Worm (Caenorhabditis elegans) whole organism, young adult: ENCODE data around the gene cec-5.

Source experiments
- B0035.1 ChIP-seq: sonication (generic microtip); optimal IDR thresholded peaks from 2 replicates; lab custom pipeline; 2016; ENCODE audit warnings: missing genetic modification characterization, mild to moderate bottlenecking, missing compliant biosample characterization, missing genotype, missing genetic modification reagents
- C06A6.2 ChIP-seq: fragments of 200-800 bp; sonication (Bioruptor generic); conservative IDR thresholded peaks from 2 replicates; pipeline ENCODE4 v1.3.6; 2022; ENCODE audit warnings: missing genetic modification characterization, missing compliant biosample characterization
- C17E4.6 ChIP-seq: fragments of 200-800 bp; sonication (Bioruptor generic); IDR thresholded peaks from 2 replicates; pipeline ENCODE4 v1.3.6; 2022; ENCODE audit warnings: missing genetic modification reagents, missing genetic modification characterization, missing compliant biosample characterization
- D2030.7 ChIP-seq: fragments of 200-800 bp; sonication (Bioruptor generic); IDR thresholded peaks from 2 replicates; pipeline ENCODE4 v1.3.6; 2022; ENCODE audit warnings: missing genetic modification reagents, missing genetic modification characterization, missing compliant biosample characterization
- F10E7.11 ChIP-seq: sonication (generic microtip); optimal IDR thresholded peaks from 2 replicates; lab custom pipeline; 2017; ENCODE audit warnings: mild to moderate bottlenecking, missing genetic modification characterization, moderate library complexity, missing compliant biosample characterization
- F22D6.2 ChIP-seq: sonication (generic microtip); optimal IDR thresholded peaks from 2 replicates; lab custom pipeline; 2016; ENCODE audit warnings: mild to moderate bottlenecking, missing genetic modification characterization, missing compliant biosample characterization
- K12H6.12 ChIP-seq: fragments of 200-800 bp; sonication (Bioruptor generic); optimal IDR thresholded peaks from 2 replicates; lab custom pipeline; 2018; ENCODE audit warnings: mild to moderate bottlenecking, missing genetic modification characterization, missing compliant biosample characterization
- T07F8.4 ChIP-seq: sonication (generic microtip); optimal IDR thresholded peaks from 2 replicates; lab custom pipeline; 2016; ENCODE audit warnings: mild to moderate bottlenecking, missing genetic modification characterization, moderate library complexity, missing compliant biosample characterization
- Y79H2A.3 ChIP-seq: fragments of 200-800 bp; sonication (Bioruptor generic); conservative IDR thresholded peaks from 2 replicates; pipeline ENCODE4 v1.3.6; 2022; ENCODE audit warnings: missing genetic modification reagents, missing genetic modification characterization, missing compliant biosample characterization
- akir-1 ChIP-seq: fragments of 200-800 bp; sonication (Bioruptor generic); optimal IDR thresholded peaks from 2 replicates; lab custom pipeline; 2018; ENCODE audit warnings: mild to moderate bottlenecking, missing genetic modification characterization, moderate library complexity, missing compliant biosample characterization
- atf-7 ChIP-seq: sonication (generic microtip); optimal IDR thresholded peaks from 2 replicates; lab custom pipeline; 2017; ENCODE audit warnings: mild to moderate bottlenecking, missing genetic modification characterization, missing compliant biosample characterization
- attf-3 ChIP-seq: fragments of 200-800 bp; sonication (Bioruptor generic); conservative IDR thresholded peaks from 2 replicates; pipeline ENCODE4 v1.3.6; 2022; ENCODE audit warnings: missing genetic modification reagents, missing genetic modification characterization, missing compliant biosample characterization
- cebp-2 ChIP-seq: fragments of 200-800 bp; sonication (Bioruptor generic); IDR thresholded peaks from 2 replicates; pipeline ENCODE4 v1.3.6; 2022; ENCODE audit warnings: missing genetic modification characterization, missing compliant biosample characterization
- ceh-100 ChIP-seq: fragments of 200-800 bp; sonication (Bioruptor generic); IDR thresholded peaks from 2 replicates; pipeline ENCODE4 v1.3.6; 2022; ENCODE audit warnings: missing genetic modification reagents, missing genetic modification characterization, missing compliant biosample characterization
- chd-7 ChIP-seq: sonication (generic microtip); optimal IDR thresholded peaks from 2 replicates; lab custom pipeline; 2016; ENCODE audit warnings: mild to moderate bottlenecking, missing genetic modification characterization, moderate library complexity, missing compliant biosample characterization
- dpff-1 ChIP-seq: sonication (generic microtip); optimal IDR thresholded peaks from 2 replicates; lab custom pipeline; 2017; ENCODE audit warnings: mild to moderate bottlenecking, missing genetic modification characterization, missing compliant biosample characterization
- dpl-1 ChIP-seq: fragments of 150-350 bp; optimal IDR thresholded peaks from 2 replicates; lab custom pipeline; 2014; ENCODE audit warnings: missing biosample characterization, missing genetic modification reagents, missing genetic modification characterization
- egl-18 ChIP-seq: fragments of 200-800 bp; sonication (Bioruptor generic); IDR thresholded peaks from 2 replicates; pipeline ENCODE4 v1.3.6; 2022; ENCODE audit warnings: missing genetic modification reagents, missing genetic modification characterization, missing compliant biosample characterization
- ets-4 ChIP-seq: fragments of 200-800 bp; sonication (Bioruptor generic); optimal IDR thresholded peaks from 2 replicates; lab custom pipeline; 2018; ENCODE audit warnings: mild to moderate bottlenecking, missing genetic modification characterization, missing compliant biosample characterization
- hmg-1.2 ChIP-seq: fragments of 200-800 bp; sonication (Bioruptor generic); IDR thresholded peaks from 2 replicates; pipeline ENCODE4 v1.3.6; 2022; ENCODE audit warnings: missing genetic modification reagents, missing genetic modification characterization, missing compliant biosample characterization
- hsf-1 ChIP-seq: fragments of 200-800 bp; sonication (Bioruptor generic); IDR thresholded peaks from 2 replicates; pipeline ENCODE4 v1.3.6; 2022; ENCODE audit warnings: missing genetic modification reagents, missing genetic modification characterization, missing compliant biosample characterization
- lag-1 ChIP-seq: fragments of 200-800 bp; sonication (Bioruptor generic); IDR thresholded peaks from 2 replicates; pipeline ENCODE4 v1.3.6; 2022; ENCODE audit warnings: missing genetic modification reagents, missing genetic modification characterization, missing compliant biosample characterization
- let-526 ChIP-seq: fragments of 200-800 bp; sonication (Bioruptor generic); IDR thresholded peaks from 2 replicates; pipeline ENCODE4 v1.3.6; 2022; ENCODE audit warnings: missing genetic modification reagents, missing genetic modification characterization, missing compliant biosample characterization
- let-607 ChIP-seq, 2 experiments: fragments of 200-800 bp in 1 of 2; sonication (Bioruptor generic) in 1 of 2; sonication (generic microtip) in 1 of 2; optimal IDR thresholded peaks; 2 replicates each; lab custom pipeline; 2016 to 2018; ENCODE audit warnings: mild to moderate bottlenecking in 2 of 2, missing compliant biosample characterization in 2 of 2, missing genetic modification characterization in 2 of 2, moderate library complexity in 2 of 2, missing genotype in 1 of 2
- lin-54 ChIP-seq: fragments of 200-800 bp; sonication (Bioruptor generic); optimal IDR thresholded peaks from 2 replicates; lab custom pipeline; 2018; ENCODE audit warnings: mild to moderate bottlenecking, missing genetic modification characterization, missing compliant biosample characterization
- lir-1 ChIP-seq: fragments of 200-800 bp; sonication (Bioruptor generic); conservative IDR thresholded peaks from 2 replicates; pipeline ENCODE4 v1.3.6; 2022; ENCODE audit warnings: missing genetic modification reagents, missing genetic modification characterization, missing compliant biosample characterization
- lsl-1 ChIP-seq: fragments of 200-800 bp; sonication (Bioruptor generic); optimal IDR thresholded peaks from 2 replicates; lab custom pipeline; 2018; ENCODE audit warnings: mild to moderate bottlenecking, missing genetic modification characterization, moderate library complexity, missing compliant biosample characterization
- madf-3 ChIP-seq: fragments of 200-800 bp; sonication (Bioruptor generic); IDR thresholded peaks from 2 replicates; pipeline ENCODE4 v1.3.6; 2022; ENCODE audit warnings: missing genetic modification reagents, missing genetic modification characterization, missing compliant biosample characterization
- mel-28 ChIP-seq: sonication (generic microtip); optimal IDR thresholded peaks from 2 replicates; lab custom pipeline; 2016; ENCODE audit warnings: borderline replicate concordance, mild to moderate bottlenecking, missing genetic modification characterization, missing compliant biosample characterization
- nfya-1 ChIP-seq: sonication (generic microtip); optimal IDR thresholded peaks from 2 replicates; lab custom pipeline; 2017; ENCODE audit warnings: antibody characterized with exemption, missing compliant biosample characterization, missing genetic modification characterization, borderline replicate concordance; ENCODE audit not compliant: insufficient read depth
- rpc-1 ChIP-seq, 2 experiments: fragments of 150-350 bp in 1 of 2; sonication (generic microtip) in 1 of 2; optimal IDR thresholded peaks; 2 replicates each; lab custom pipeline; 2014 to 2018; ENCODE audit warnings: missing biosample characterization in 1 of 2, missing genetic modification characterization in 1 of 2, missing genetic modification reagents in 1 of 2, missing genotype in 1 of 2
- sdz-38 ChIP-seq: sonication (generic microtip); optimal IDR thresholded peaks from 2 replicates; lab custom pipeline; 2016; ENCODE audit warnings: missing genotype, missing genetic modification characterization, missing compliant biosample characterization
- snpc-1.1 ChIP-seq: sonication (generic microtip); optimal IDR thresholded peaks from 2 replicates; lab custom pipeline; 2017; ENCODE audit warnings: missing genetic modification characterization, mild to moderate bottlenecking, missing compliant biosample characterization, antibody characterized with exemption, moderate library complexity, missing genotype, missing genetic modification reagents; ENCODE audit not compliant: insufficient read depth
- snpc-4 ChIP-seq, 5 experiments: fragments of 150-350 bp in 1 of 5; sonication (generic microtip) in 4 of 5; optimal IDR thresholded peaks; 2 replicates each; lab custom pipeline; 2014 to 2018; ENCODE audit warnings: missing genetic modification characterization in 5 of 5, missing biosample characterization in 3 of 5, antibody characterized with exemption in 2 of 5, mild to moderate bottlenecking in 2 of 5, missing compliant biosample characterization in 2 of 5, missing genotype in 2 of 5, moderate library complexity in 2 of 5, missing genetic modification reagents in 1 of 5
- sptf-2 ChIP-seq: fragments of 200-800 bp; sonication (Bioruptor generic); optimal IDR thresholded peaks from 2 replicates; lab custom pipeline; 2018; ENCODE audit warnings: mild to moderate bottlenecking, missing genetic modification characterization, missing compliant biosample characterization
- tbp1 ChIP-seq: fragments of 200-800 bp; sonication (Bioruptor generic); optimal IDR thresholded peaks from 2 replicates; lab custom pipeline; 2018; ENCODE audit warnings: mild to moderate bottlenecking, missing genetic modification characterization, missing compliant biosample characterization
- xnd-1 ChIP-seq: sonication (generic microtip); optimal IDR thresholded peaks from 2 replicates; lab custom pipeline; 2016; ENCODE audit warnings: missing genotype, missing genetic modification reagents, missing genetic modification characterization, missing compliant biosample characterization
- ztf-28 ChIP-seq: fragments of 200-800 bp; sonication (Bioruptor generic); IDR thresholded peaks from 2 replicates; pipeline ENCODE4 v1.3.6; 2022; ENCODE audit warnings: missing genetic modification reagents, missing genetic modification characterization, missing compliant biosample characterization

Gene cec-5

ce11 chrIV:7580062-7580614 is at the start of gene cec-5, which contains the start of gene nol-10 (continued):
- TF ChIP-seq tbp1 (GFP tag; lab: Kevin White, UChicago) = peak; percentile 74
- no peak for TF ChIP-seq sptf-2 (GFP tag; lab: Kevin White, UChicago)
- peak; percentile 78 for TF ChIP-seq snpc-1.1 (tag; lab: Kevin White, UChicago)
- TF ChIP-seq lag-1 = no peak
- peak; percentile 89 for TF ChIP-seq hmg-1.2
- peak; percentile 71 for TF ChIP-seq lir-1 (GFP tag; lab: Robert Waterston, UW)
- peak; percentile 66; the same call in 1 of the 2 replicates for TF ChIP-seq Y79H2A.3
- no peak for TF ChIP-seq xnd-1 (tag; lab: Kevin White, UChicago)
- TF ChIP-seq B0035.1 = no peak
- peak; percentile 83 for TF ChIP-seq ceh-100 (GFP tag; lab: Robert Waterston, UW)
- 0 out of 2 replicates have a peak, but pooled peaks have one; percentile 26 for TF ChIP-seq hsf-1 (GFP tag; lab: Robert Waterston, UW)
- peak; percentile 93 for TF ChIP-seq D2030.7
- TF ChIP-seq F22D6.2 (tag; lab: Kevin White, UChicago) = no peak
- no peak for TF ChIP-seq nfya-1 (tag; lab: Kevin White, UChicago)
- peak; percentile 96 for TF ChIP-seq attf-3
- no peak for TF ChIP-seq atf-7 (tag; lab: Kevin White, UChicago)
- TF ChIP-seq lsl-1 (GFP tag; lab: Kevin White, UChicago) = peak; percentile 81
- peak; percentile 77 for TF ChIP-seq snpc-4 (GFP tag; optimal IDR thresholded peaks at IDR 0.05; lab: Kevin White, UChicago)
- TF ChIP-seq snpc-4 (tag; optimal IDR thresholded peaks at IDR 0.05; lab: Kevin White, UChicago) = peak; percentile 76 to 89 (median 79)
- TF ChIP-seq F10E7.11 = no peak
- TF ChIP-seq ets-4 (GFP tag; lab: Kevin White, UChicago) = no peak
- TF ChIP-seq K12H6.12 (tag; lab: Kevin White, UChicago) = peak; percentile 36
- TF ChIP-seq egl-18 (GFP tag; lab: Robert Waterston, UW) = no peak
- TF ChIP-seq let-526 (GFP tag; lab: Robert Waterston, UW) = no peak
- peak; percentile 12 for TF ChIP-seq T07F8.4 (tag; lab: Kevin White, UChicago)
- 0 out of 2 replicates have a peak, but pooled peaks have one; percentile 27 for TF ChIP-seq ztf-28 (GFP tag; lab: Robert Waterston, UW)
- TF ChIP-seq let-607 (tag; optimal IDR thresholded peaks at IDR 0.05; lab: Kevin White, UChicago) = peak in 1 of 2 experiments; percentile 41
- TF ChIP-seq dpff-1 (tag; lab: Kevin White, UChicago) = no peak
- peak; percentile 99 for TF ChIP-seq madf-3 (GFP tag; lab: Robert Waterston, UW)
- TF ChIP-seq mel-28 (tag; lab: Kevin White, UChicago) = no peak
- TF ChIP-seq akir-1 (GFP tag; lab: Kevin White, UChicago) = no peak
- TF ChIP-seq sdz-38 (tag; lab: Kevin White, UChicago) = no peak
- peak; percentile 77 for TF ChIP-seq dpl-1 (GFP tag; lab: Kevin White, UChicago)
- no peak for TF ChIP-seq C06A6.2
- TF ChIP-seq C17E4.6 = peak; percentile 72; the same call in 1 of the 2 replicates
- TF ChIP-seq lin-54 (GFP tag; lab: Kevin White, UChicago) = peak; percentile 95
- TF ChIP-seq cebp-2 = no peak
- no peak for TF ChIP-seq rpc-1 (optimal IDR thresholded peaks at IDR 0.05; lab: Kevin White, UChicago)
- TF ChIP-seq rpc-1 (tag; optimal IDR thresholded peaks at IDR 0.05; lab: Kevin White, UChicago) = peak; percentile 0
- TF ChIP-seq chd-7 (tag; lab: Kevin White, UChicago) = no peak
